Fruit fly (Drosophila melanogaster) whole organism, embryonic: Measurements from ENCODE around the gene CG42535.

Experiments
- CG10979 ChIP-seq: fragments of 200-800 bp; sonication (Bioruptor generic); optimal IDR thresholded peaks from 2 replicates; lab custom pipeline; 2018; ENCODE audit warnings: missing biosample characterization, mild to moderate bottlenecking, missing genetic modification characterization, moderate library complexity
- CG11456 ChIP-seq: fragments of 200-800 bp; sonication (Bioruptor generic); IDR thresholded peaks from 3 replicates; pipeline ENCODE4 v1.3.6; 2022; ENCODE audit warnings: missing biosample characterization, missing genetic modification characterization
- CG12219 ChIP-seq: fragments of 200-800 bp; sonication (Bioruptor generic); optimal IDR thresholded peaks from 3 replicates; lab custom pipeline; 2018; ENCODE audit warnings: missing biosample characterization, mild to moderate bottlenecking, missing genetic modification characterization
- CG12391 ChIP-seq: fragments of 200-800 bp; sonication (Bioruptor generic); optimal IDR thresholded peaks from 3 replicates; lab custom pipeline; 2018; ENCODE audit warnings: missing biosample characterization, mild to moderate bottlenecking, missing genetic modification characterization, moderate library complexity
- CG13287 ChIP-seq: fragments of 200-800 bp; sonication (Bioruptor generic); IDR thresholded peaks from 2 replicates; pipeline ENCODE4 v1.3.6; 2022; ENCODE audit warnings: missing biosample characterization, missing genetic modification characterization; ENCODE audit not compliant: partially characterized antibody
- CG14441 ChIP-seq: fragments of 200-800 bp; sonication (Bioruptor generic); IDR thresholded peaks from 2 replicates; pipeline ENCODE4 v1.3.6; 2022; ENCODE audit warnings: missing biosample characterization, missing genetic modification characterization
- CG1603 ChIP-seq: fragments of 200-800 bp; sonication (Bioruptor generic); optimal IDR thresholded peaks from 2 replicates; lab custom pipeline; 2019; ENCODE audit warnings: missing biosample characterization, mild to moderate bottlenecking, missing genetic modification characterization, moderate library complexity
- CG16779 ChIP-seq: fragments of 200-800 bp; sonication (Bioruptor generic); IDR thresholded peaks from 2 replicates; pipeline ENCODE4 v1.3.6; 2022; ENCODE audit warnings: missing biosample characterization, missing genetic modification characterization
- CG17829 ChIP-seq: fragments of 200-800 bp; optimal IDR thresholded peaks from 2 replicates; lab custom pipeline; 2019; ENCODE audit warnings: missing biosample characterization, mild to moderate bottlenecking, missing genetic modification characterization, moderate library complexity
- CG18262 ChIP-seq: fragments of 200-800 bp; optimal IDR thresholded peaks from 3 replicates; lab custom pipeline; 2019; ENCODE audit warnings: missing biosample characterization, mild to moderate bottlenecking, missing genetic modification characterization, moderate library complexity
- CG2116 ChIP-seq: fragments of 200-800 bp; sonication (Bioruptor generic); optimal IDR thresholded peaks from 3 replicates; lab custom pipeline; 2018; ENCODE audit warnings: missing biosample characterization, mild to moderate bottlenecking, missing genetic modification characterization
- CG4328 ChIP-seq: fragments of 200-800 bp; sonication (Bioruptor generic); optimal IDR thresholded peaks from 3 replicates; lab custom pipeline; 2017; ENCODE audit warnings: missing biosample characterization, missing genetic modification reagents, missing genetic modification characterization
- CG4404 ChIP-seq: fragments of 200-800 bp; sonication (Bioruptor generic); IDR thresholded peaks from 2 replicates; pipeline ENCODE4 v1.3.6; 2022; ENCODE audit warnings: missing biosample characterization, missing genetic modification characterization
- CG4424 ChIP-seq: fragments of 200-800 bp; sonication (Bioruptor generic); optimal IDR thresholded peaks from 3 replicates; lab custom pipeline; 2016; ENCODE audit warnings: missing biosample characterization, missing genetic modification characterization
- CG6813 ChIP-seq: fragments of 200-800 bp; sonication (Bioruptor generic); optimal IDR thresholded peaks from 2 replicates; lab custom pipeline; 2017; ENCODE audit warnings: missing biosample characterization, missing genetic modification characterization, mild to moderate bottlenecking, moderate library complexity, missing genetic modification reagents
- CG7987 ChIP-seq: fragments of 200-800 bp; sonication (Bioruptor generic); optimal IDR thresholded peaks from 2 replicates; lab custom pipeline; 2018; ENCODE audit warnings: missing biosample characterization, mild to moderate bottlenecking, missing genetic modification characterization, moderate library complexity
- CG8388 ChIP-seq: fragments of 200-800 bp; sonication (Bioruptor generic); optimal IDR thresholded peaks from 2 replicates; lab custom pipeline; 2019; ENCODE audit warnings: missing biosample characterization, mild to moderate bottlenecking, missing genetic modification characterization, moderate library complexity
- CG9215 ChIP-seq: fragments of 200-800 bp; sonication (Bioruptor generic); IDR thresholded peaks from 2 replicates; pipeline ENCODE4 v1.3.6; 2022; ENCODE audit warnings: missing biosample characterization, missing genetic modification characterization
- CG9876 ChIP-seq: fragments of 200-800 bp; sonication (Bioruptor generic); optimal IDR thresholded peaks from 2 replicates; lab custom pipeline; 2016; ENCODE audit warnings: missing biosample characterization, missing genetic modification characterization
- CTCF ChIP-seq: fragments of 200-800 bp; sonication (Bioruptor generic); optimal IDR thresholded peaks from 2 replicates; lab custom pipeline; 2017; ENCODE audit warnings: missing biosample characterization, mild to moderate bottlenecking, missing genetic modification characterization, moderate library complexity
- Dfd ChIP-seq, 2 experiments: fragments of >200 bp; optimal IDR thresholded peaks; 2 replicates each; lab custom pipeline; 2017; ENCODE audit warnings: missing biosample characterization in 2 of 2, missing genetic modification characterization in 2 of 2
- Dp ChIP-seq: fragments of 200-800 bp; sonication (Bioruptor generic); optimal IDR thresholded peaks from 2 replicates; lab custom pipeline; 2018; ENCODE audit warnings: missing biosample characterization, mild to moderate bottlenecking, missing genetic modification characterization, moderate library complexity
- Drgx ChIP-seq: fragments of 200-800 bp; sonication (Bioruptor generic); IDR thresholded peaks from 2 replicates; pipeline ENCODE4 v1.3.6; 2022; ENCODE audit warnings: missing biosample characterization, missing genetic modification characterization
- E2f2 ChIP-seq: fragments of 200-800 bp; sonication (Bioruptor generic); IDR thresholded peaks from 2 replicates; pipeline ENCODE4 v1.3.6; 2022; ENCODE audit warnings: missing biosample characterization, missing genetic modification characterization
- ERR ChIP-seq: fragments of 200-800 bp; sonication (Bioruptor generic); optimal IDR thresholded peaks from 2 replicates; lab custom pipeline; 2016; ENCODE audit warnings: missing biosample characterization, missing genetic modification characterization
- Gsc ChIP-seq: fragments of 200-800 bp; sonication (Bioruptor generic); IDR thresholded peaks from 2 replicates; pipeline ENCODE4 v1.3.6; 2022; ENCODE audit warnings: missing biosample characterization, missing genetic modification characterization
- Gug ChIP-seq: fragments of 200-800 bp; sonication (Bioruptor generic); IDR thresholded peaks from 4 replicates; pipeline ENCODE4 v1.3.6; 2022; ENCODE audit warnings: missing biosample characterization, missing genetic modification characterization
- Jarid2 ChIP-seq: fragments of 200-800 bp; sonication (Bioruptor generic); optimal IDR thresholded peaks from 3 replicates; lab custom pipeline; 2017; ENCODE audit warnings: mild to moderate bottlenecking, missing biosample characterization, missing genetic modification reagents, missing genetic modification characterization
- Lpt ChIP-seq: fragments of >200 bp; optimal IDR thresholded peaks from 2 replicates; lab custom pipeline; 2018; ENCODE audit warnings: missing biosample characterization, missing genetic modification characterization
- MESR4 ChIP-seq: fragments of 200-800 bp; sonication (Bioruptor generic); optimal IDR thresholded peaks from 2 replicates; lab custom pipeline; 2018; ENCODE audit warnings: missing biosample characterization, mild to moderate bottlenecking, missing genetic modification characterization, moderate library complexity
- Max ChIP-seq: fragments of 200-800 bp; sonication (Bioruptor generic); optimal IDR thresholded peaks from 2 replicates; lab custom pipeline; 2016; ENCODE audit warnings: missing biosample characterization, mild to moderate bottlenecking, missing genetic modification characterization
- Nf-YC ChIP-seq: fragments of 200-800 bp; optimal IDR thresholded peaks from 3 replicates; lab custom pipeline; 2019; ENCODE audit warnings: missing biosample characterization, mild to moderate bottlenecking, missing genetic modification characterization, moderate library complexity
- Tbp ChIP-seq: fragments of >200 bp; optimal IDR thresholded peaks from 2 replicates; lab custom pipeline; 2018; ENCODE audit warnings: missing biosample characterization, missing genetic modification characterization
- Xrp1 ChIP-seq: fragments of 200-800 bp; sonication (Bioruptor generic); IDR thresholded peaks from 2 replicates; pipeline ENCODE4 v1.3.6; 2022; ENCODE audit warnings: missing biosample characterization, missing genetic modification characterization
- cas ChIP-seq: fragments of 200-800 bp; sonication (Bioruptor generic); IDR thresholded peaks from 2 replicates; pipeline ENCODE4 v1.3.6; 2022; ENCODE audit warnings: missing biosample characterization, missing genetic modification characterization
- crp ChIP-seq, 2 experiments: fragments of 200-800 bp; sonication (Bioruptor generic); optimal IDR thresholded peaks; 2 replicates in 1 of 2; 3 replicates in 1 of 2; lab custom pipeline; 2017; ENCODE audit warnings: missing biosample characterization in 2 of 2, missing genetic modification characterization in 2 of 2, mild to moderate bottlenecking in 1 of 2, moderate library complexity in 1 of 2
- ems ChIP-seq: fragments of 200-800 bp; sonication (Bioruptor generic); optimal IDR thresholded peaks from 3 replicates; lab custom pipeline; 2016; ENCODE audit warnings: missing biosample characterization, missing genetic modification characterization
- ftz-f1 ChIP-seq: fragments of 200-800 bp; sonication (Bioruptor generic); optimal IDR thresholded peaks from 2 replicates; lab custom pipeline; 2016; ENCODE audit warnings: missing biosample characterization, missing genetic modification characterization
- ind ChIP-seq: fragments of 200-800 bp; sonication (Bioruptor generic); optimal IDR thresholded peaks from 3 replicates; lab custom pipeline; 2016; ENCODE audit warnings: missing biosample characterization, missing genetic modification characterization
- ken ChIP-seq: fragments of 200-800 bp; sonication (Bioruptor generic); IDR thresholded peaks from 3 replicates; pipeline ENCODE4 v1.3.6; 2022; ENCODE audit warnings: missing biosample characterization, missing genetic modification characterization
- lbe ChIP-seq: fragments of 200-800 bp; sonication (Bioruptor generic); optimal IDR thresholded peaks from 2 replicates; lab custom pipeline; 2016; ENCODE audit warnings: missing biosample characterization, mild to moderate bottlenecking, missing genetic modification characterization
- nerfin-2 ChIP-seq: fragments of 200-800 bp; sonication (Bioruptor generic); IDR thresholded peaks from 2 replicates; pipeline ENCODE4 v1.3.6; 2022; ENCODE audit warnings: missing biosample characterization, missing genetic modification characterization; ENCODE audit not compliant: partially characterized antibody
- nom ChIP-seq: fragments of 200-800 bp; sonication (Bioruptor generic); optimal IDR thresholded peaks from 2 replicates; lab custom pipeline; 2017; ENCODE audit warnings: missing biosample characterization, missing genetic modification characterization, mild to moderate bottlenecking, moderate library complexity, missing genetic modification reagents
- phol ChIP-seq: fragments of 200-800 bp; sonication (Bioruptor generic); optimal IDR thresholded peaks from 3 replicates; lab custom pipeline; 2018; ENCODE audit warnings: missing biosample characterization, mild to moderate bottlenecking, missing genetic modification characterization, moderate library complexity
- pzg ChIP-seq: fragments of 200-800 bp; sonication (Bioruptor generic); optimal IDR thresholded peaks from 3 replicates; lab custom pipeline; 2018; ENCODE audit warnings: missing biosample characterization, mild to moderate bottlenecking, missing genetic modification characterization, moderate library complexity
- slou ChIP-seq: fragments of 200-800 bp; sonication (Bioruptor generic); optimal IDR thresholded peaks from 3 replicates; lab custom pipeline; 2016; ENCODE audit warnings: missing biosample characterization, missing genetic modification characterization
- sr ChIP-seq: fragments of 200-800 bp; sonication (Bioruptor generic); IDR thresholded peaks from 3 replicates; pipeline ENCODE4 v1.3.6; 2022; ENCODE audit warnings: missing biosample characterization, missing genetic modification characterization
- vnd ChIP-seq: fragments of 200-800 bp; sonication (Bioruptor generic); IDR thresholded peaks from 3 replicates; pipeline ENCODE4 v1.3.6; 2022; ENCODE audit warnings: missing biosample characterization, missing genetic modification characterization; ENCODE audit not compliant: partially characterized antibody
- wek ChIP-seq: fragments of 200-800 bp; sonication (Bioruptor generic); optimal IDR thresholded peaks from 3 replicates; lab custom pipeline; 2018; ENCODE audit warnings: missing biosample characterization, mild to moderate bottlenecking, missing genetic modification characterization, moderate library complexity

The CG42535 gene

DNA sequence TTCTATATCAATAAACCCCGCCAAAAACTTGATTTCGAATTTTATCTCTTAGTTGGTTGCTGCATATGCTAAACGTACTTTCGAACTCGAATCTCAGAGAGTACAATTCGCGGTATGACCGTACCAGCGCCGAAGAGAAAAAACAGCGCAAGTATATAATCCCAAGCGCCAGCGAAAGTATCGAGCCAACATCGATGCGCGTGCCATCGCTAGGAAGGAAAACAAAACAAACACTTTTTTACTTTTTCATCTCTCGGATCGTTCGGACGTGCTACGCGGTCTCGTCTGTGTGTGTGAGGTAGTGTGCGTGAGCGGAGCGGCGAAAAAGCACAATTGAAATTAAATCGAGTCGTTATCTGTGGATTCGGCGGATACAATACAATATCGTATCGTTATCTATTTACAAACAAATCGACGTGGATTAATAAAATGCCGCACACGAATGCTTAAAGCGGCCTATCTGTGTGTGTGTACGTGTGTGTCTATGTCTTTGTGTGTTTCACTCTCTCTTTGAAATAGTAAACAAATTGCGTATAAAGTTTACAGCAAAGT is 33.9 kb upstream of the CG42535 start, which contains the start of gene simj (continued):
- TF ChIP-seq CTCF (GFP tag; lab: Kevin White, UChicago), result peak; percentile 71
- peak; percentile 64 for TF ChIP-seq vnd (GFP tag; lab: Robert Waterston, UW)
- TF ChIP-seq CG9876 (GFP tag; lab: Kevin White, UChicago), result peak; percentile 46
- peak; percentile 27; the same call in 1 of the 3 replicates for TF ChIP-seq sr
- no peak for TF ChIP-seq CG8388 (GFP tag; lab: Kevin White, UChicago)
- peak; percentile 51 for TF ChIP-seq nerfin-2 (GFP tag; lab: Robert Waterston, UW)
- TF ChIP-seq CG4328, result peak; percentile 28
- TF ChIP-seq CG18262 (tag; lab: Kevin White, UChicago), result peak; percentile 34
- no peak for TF ChIP-seq CG4404 (GFP tag; lab: Robert Waterston, UW)
- peak; percentile 39; the same call in 1 of the 2 replicates for TF ChIP-seq Xrp1 (GFP tag; lab: Robert Waterston, UW)
- peak; percentile 65 for TF ChIP-seq CG2116 (GFP tag; lab: Kevin White, UChicago)
- TF ChIP-seq nom (GFP tag; lab: Kevin White, UChicago), result peak; percentile 72
- TF ChIP-seq CG1603 (tag; lab: Kevin White, UChicago), result peak; percentile 89
- peak; percentile 34; the same call in 1 of the 2 replicates for TF ChIP-seq Drgx (GFP tag; lab: Robert Waterston, UW)
- TF ChIP-seq CG12219 (GFP tag; lab: Kevin White, UChicago), result peak; percentile 46
- peak; percentile 88 for TF ChIP-seq Jarid2 (GFP tag; lab: Kevin White, UChicago)
- TF ChIP-seq ems (GFP tag; lab: Kevin White, UChicago), result no peak
- peak; percentile 7; the same call in 2 of the 3 replicates for TF ChIP-seq ken
- peak; percentile 24 for TF ChIP-seq phol (tag; lab: Kevin White, UChicago)
- TF ChIP-seq Nf-YC (tag; lab: Kevin White, UChicago), result peak; percentile 61
- peak; percentile 30 for TF ChIP-seq CG6813 (GFP tag; lab: Kevin White, UChicago)
- peak; percentile 32 for TF ChIP-seq Tbp (GFP tag; lab: Kevin White, UChicago)
- peak; percentile 67 for TF ChIP-seq ERR
- no peak for TF ChIP-seq Lpt (GFP tag; lab: Kevin White, UChicago)
- peak; percentile 84 for TF ChIP-seq CG17829 (tag; lab: Kevin White, UChicago)
- no peak for TF ChIP-seq cas (GFP tag; lab: Robert Waterston, UW)
- TF ChIP-seq Gug (GFP tag; lab: Robert Waterston, UW), result peak; percentile 27; the same call in 1 of the 4 replicates
- peak; percentile 70 for TF ChIP-seq CG12391
- TF ChIP-seq CG10979 (tag; lab: Kevin White, UChicago), result peak; percentile 37
- TF ChIP-seq CG13287 (GFP tag; lab: Robert Waterston, UW), result peak; percentile 88
- no peak for TF ChIP-seq CG11456 (GFP tag; lab: Robert Waterston, UW)
- TF ChIP-seq CG14441 (GFP tag; lab: Robert Waterston, UW), result peak; percentile 17; the same call in 1 of the 2 replicates
- no peak for TF ChIP-seq ind (GFP tag; lab: Kevin White, UChicago)
- TF ChIP-seq CG4424 (GFP tag; lab: Kevin White, UChicago), result no peak

DNA sequence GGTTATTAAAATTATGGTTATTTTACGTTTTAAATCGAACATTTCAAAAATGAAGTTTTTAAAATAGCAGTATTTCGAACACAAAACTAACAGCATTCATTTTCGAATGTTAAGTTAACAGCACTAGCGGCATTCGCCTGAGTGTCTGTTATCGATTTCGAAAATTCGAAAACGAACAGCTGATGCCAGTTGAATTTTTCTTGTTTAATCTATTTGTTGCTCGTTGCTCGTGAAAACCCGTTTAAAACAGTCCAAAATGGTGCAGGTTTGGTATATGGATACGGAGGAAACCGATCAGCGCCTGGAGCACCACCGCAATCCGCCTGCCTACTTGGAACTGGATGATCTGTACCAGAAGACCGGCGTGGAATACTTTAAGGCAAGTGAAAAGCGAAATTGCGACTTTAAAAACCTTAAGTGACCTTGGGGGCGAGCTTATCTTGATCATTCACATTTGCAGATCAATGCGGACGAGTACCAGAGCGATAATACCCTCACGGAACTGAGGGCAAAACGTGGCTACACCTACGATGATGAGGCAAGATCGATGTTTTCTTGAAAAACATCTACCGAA is 32.5 kb upstream of the CG42535 start, which contains the start of gene Adi1:
Gene Adi1, plus strand, starts transcription at position 187 of the 574 bp plus-strand sequence.
- TF ChIP-seq slou (GFP tag; lab: Kevin White, UChicago), result no peak
- TF ChIP-seq Dfd (GFP tag; optimal IDR thresholded peaks at IDR 0.05; lab: Kevin White, UChicago), result no peak
- peak in 1 of 2 experiments; percentile 82 for TF ChIP-seq crp (GFP tag; optimal IDR thresholded peaks at IDR 0.05; lab: Kevin White, UChicago)
- no peak for TF ChIP-seq Max (GFP tag; lab: Kevin White, UChicago)
- TF ChIP-seq lbe (GFP tag; lab: Kevin White, UChicago), result peak; percentile 28
- TF ChIP-seq CG7987 (GFP tag; lab: Kevin White, UChicago), result no peak
- peak; percentile 69 for TF ChIP-seq wek (GFP tag; lab: Kevin White, UChicago)
- peak; percentile 27 for TF ChIP-seq MESR4
- peak; percentile 27 for TF ChIP-seq CG13287 (GFP tag; lab: Robert Waterston, UW)
- TF ChIP-seq E2f2 (GFP tag; lab: Robert Waterston, UW), result peak; percentile 22; the same call in 1 of the 2 replicates
- TF ChIP-seq Gsc (GFP tag; lab: Robert Waterston, UW), result no peak
- TF ChIP-seq Dp (GFP tag; lab: Kevin White, UChicago), result peak; percentile 31
- peak; percentile 13 for TF ChIP-seq pzg
- TF ChIP-seq ftz-f1 (GFP tag; lab: Kevin White, UChicago), result peak; percentile 62
- TF ChIP-seq CG9215 (GFP tag; lab: Robert Waterston, UW), result no peak
- no peak for TF ChIP-seq CG16779 (GFP tag; lab: Robert Waterston, UW)
